Fruit fly (Drosophila melanogaster) whole organism, pupa: ENCODE data around the gene kat80.

Source experiments
- CG10348 ChIP-seq: fragments of 200-800 bp; sonication (Bioruptor generic); IDR thresholded peaks from 2 replicates; pipeline ENCODE4 v1.3.6; 2022; ENCODE audit warnings: missing biosample characterization, missing genetic modification characterization
- CG12605 ChIP-seq: fragments of 200-800 bp; sonication (Bioruptor generic); IDR thresholded peaks from 2 replicates; pipeline ENCODE4 v1.3.6; 2022; ENCODE audit warnings: missing biosample characterization, missing genetic modification characterization
- CG13204 ChIP-seq: fragments of 200-800 bp; sonication (Bioruptor generic); optimal IDR thresholded peaks from 2 replicates; lab custom pipeline; 2018; ENCODE audit warnings: missing biosample characterization, mild to moderate bottlenecking, missing genetic modification characterization, moderate library complexity
- CG14655 ChIP-seq: fragments of 200-800 bp; sonication (Bioruptor generic); optimal IDR thresholded peaks from 3 replicates; lab custom pipeline; 2017; ENCODE audit warnings: mild to moderate bottlenecking, missing biosample characterization, missing genetic modification reagents, missing genetic modification characterization
- CG15710 ChIP-seq: fragments of 200-800 bp; sonication (Bioruptor generic); optimal IDR thresholded peaks from 2 replicates; lab custom pipeline; 2018; ENCODE audit warnings: missing biosample characterization, mild to moderate bottlenecking, missing genetic modification characterization, moderate library complexity
- CG17806 ChIP-seq: fragments of 200-800 bp; sonication (Bioruptor generic); optimal IDR thresholded peaks from 2 replicates; lab custom pipeline; 2018; ENCODE audit warnings: missing biosample characterization, mild to moderate bottlenecking, missing genetic modification characterization, moderate library complexity
- CG32121 ChIP-seq: fragments of 200-800 bp; sonication (Bioruptor generic); IDR thresholded peaks from 2 replicates; pipeline ENCODE4 v1.3.6; 2022; ENCODE audit warnings: missing biosample characterization, missing genetic modification characterization
- CG34367 ChIP-seq: fragments of 200-800 bp; sonication (Bioruptor generic); optimal IDR thresholded peaks from 2 replicates; lab custom pipeline; 2018; ENCODE audit warnings: missing biosample characterization, mild to moderate bottlenecking, missing genetic modification characterization
- CG4496 ChIP-seq: fragments of 200-800 bp; sonication (Bioruptor generic); IDR thresholded peaks from 3 replicates; pipeline ENCODE4 v1.3.6; 2022; ENCODE audit warnings: missing biosample characterization, missing genetic modification characterization
- CG8159 ChIP-seq: fragments of 200-800 bp; sonication (Bioruptor generic); optimal IDR thresholded peaks from 3 replicates; lab custom pipeline; 2018; ENCODE audit warnings: missing biosample characterization, mild to moderate bottlenecking, missing genetic modification characterization, moderate library complexity
- CG8301 ChIP-seq: fragments of 200-800 bp; sonication (Bioruptor generic); optimal IDR thresholded peaks from 2 replicates; lab custom pipeline; 2018; ENCODE audit warnings: missing biosample characterization, mild to moderate bottlenecking, missing genetic modification characterization
- CG9948 ChIP-seq: fragments of 200-800 bp; sonication (Bioruptor generic); optimal IDR thresholded peaks from 2 replicates; lab custom pipeline; 2018; ENCODE audit warnings: missing biosample characterization, mild to moderate bottlenecking, missing genetic modification characterization, moderate library complexity
- D1 ChIP-seq: fragments of 200-800 bp; sonication (Bioruptor generic); optimal IDR thresholded peaks from 2 replicates; lab custom pipeline; 2018; ENCODE audit warnings: missing biosample characterization, mild to moderate bottlenecking, missing genetic modification characterization, moderate library complexity
- EcR ChIP-seq: fragments of 200-800 bp; sonication (Bioruptor generic); optimal IDR thresholded peaks from 3 replicates; lab custom pipeline; 2019; ENCODE audit warnings: missing biosample characterization, missing genetic modification characterization, mild to moderate bottlenecking, moderate library complexity, missing genetic modification reagents
- Ets98B ChIP-seq: fragments of 200-800 bp; sonication (Bioruptor generic); IDR thresholded peaks from 2 replicates; pipeline ENCODE4 v1.3.6; 2022; ENCODE audit warnings: missing biosample characterization, missing genetic modification characterization
- Pif1A ChIP-seq: fragments of 200-800 bp; sonication (Bioruptor generic); optimal IDR thresholded peaks from 3 replicates; lab custom pipeline; 2016; ENCODE audit warnings: missing biosample characterization, missing genetic modification characterization
- Pif1B ChIP-seq: fragments of 200-800 bp; sonication (Bioruptor generic); optimal IDR thresholded peaks from 3 replicates; lab custom pipeline; 2016; ENCODE audit warnings: missing biosample characterization, missing genetic modification characterization
- Snoo ChIP-seq: fragments of 200-800 bp; sonication (Bioruptor generic); optimal IDR thresholded peaks from 3 replicates; lab custom pipeline; 2017; ENCODE audit warnings: missing biosample characterization, mild to moderate bottlenecking, missing genetic modification characterization, inconsistent platforms
- fd96Ca ChIP-seq: fragments of 200-800 bp; sonication (Bioruptor generic); IDR thresholded peaks from 3 replicates; pipeline ENCODE4 v1.3.6; 2022; ENCODE audit warnings: missing biosample characterization, missing genetic modification characterization
- gl ChIP-seq: fragments of 200-800 bp; sonication (Bioruptor generic); optimal IDR thresholded peaks from 2 replicates; lab custom pipeline; 2018; ENCODE audit warnings: missing biosample characterization, mild to moderate bottlenecking, missing genetic modification characterization
- rn ChIP-seq: fragments of 200-800 bp; sonication (Bioruptor generic); IDR thresholded peaks from 2 replicates; pipeline ENCODE4 v1.3.6; 2022; ENCODE audit warnings: missing biosample characterization, missing genetic modification characterization

Gene kat80

DNA sequence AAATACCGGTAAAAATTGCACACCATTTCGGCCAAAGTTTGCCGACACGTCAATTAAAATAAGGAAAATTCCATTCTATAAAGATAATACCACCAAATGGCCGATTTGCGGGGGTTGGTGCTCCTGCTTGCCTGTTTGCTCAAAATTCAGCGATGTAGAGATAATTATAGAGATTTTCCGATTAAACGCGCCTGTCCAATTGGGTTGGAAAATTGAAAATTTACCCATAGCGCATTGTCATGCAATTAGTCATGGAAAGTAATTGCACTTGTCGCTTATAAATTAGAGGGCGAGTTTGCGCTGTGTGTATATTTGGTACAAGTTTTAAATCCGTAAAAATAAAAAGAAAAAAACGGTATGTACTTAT lies 43.6 kb upstream of the kat80 start:
- no peak for TF ChIP-seq Snoo (tag; lab: Kevin White, UChicago)
- TF ChIP-seq CG34367 (tag; lab: Kevin White, UChicago): no peak
- no peak for TF ChIP-seq D1 (tag; lab: Kevin White, UChicago)

DNA sequence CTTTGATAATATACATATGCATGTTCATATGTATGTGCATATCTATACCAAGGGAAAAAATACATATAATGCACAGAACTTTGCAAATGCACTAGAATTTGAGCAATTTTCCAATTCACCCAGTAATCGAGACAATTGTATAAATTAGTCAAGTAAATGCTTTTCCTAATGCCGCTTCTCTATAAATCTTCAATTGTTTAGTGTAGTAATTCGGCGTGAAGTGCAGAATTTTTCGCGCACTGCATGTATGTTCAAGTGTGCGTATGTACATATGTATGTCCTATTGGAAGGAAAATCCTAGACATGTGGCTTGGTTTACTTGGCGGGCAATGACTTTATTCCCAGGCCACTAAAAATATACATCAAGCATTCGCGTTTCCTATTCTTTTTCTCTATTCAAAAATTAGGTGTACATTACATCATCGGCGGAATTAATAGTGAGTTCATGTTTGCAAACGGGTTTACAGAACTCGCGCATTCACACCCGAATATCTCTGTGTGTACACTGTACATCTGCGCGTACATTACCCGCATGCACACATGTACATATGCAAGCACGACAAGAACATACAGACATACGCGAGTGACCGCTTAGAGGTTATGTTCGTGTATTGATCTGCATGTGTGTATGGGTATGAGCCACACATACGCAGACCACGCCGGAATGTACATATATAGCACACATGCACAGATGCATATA lies 43.0 kb upstream of the kat80 start:
- peak; percentile 79 for TF ChIP-seq CG9948 (tag; lab: Kevin White, UChicago)
- peak; percentile 87 for TF ChIP-seq CG4496 (GFP tag; lab: Robert Waterston, UW)
- TF ChIP-seq CG12605: peak; percentile 68
- peak; percentile 39 for TF ChIP-seq Snoo (tag; lab: Kevin White, UChicago)
- peak; percentile 77 for TF ChIP-seq CG17806
- TF ChIP-seq CG8301: peak; percentile 76
- TF ChIP-seq Ets98B (GFP tag; lab: Robert Waterston, UW): peak; percentile 73
- peak; percentile 83 for TF ChIP-seq fd96Ca (GFP tag; lab: Robert Waterston, UW)
- peak; percentile 68 for TF ChIP-seq CG15710 (tag; lab: Kevin White, UChicago)
- TF ChIP-seq Pif1B (GFP tag; lab: Kevin White, UChicago): peak; percentile 86
- TF ChIP-seq rn (GFP tag; lab: Robert Waterston, UW): peak; percentile 64
- no peak for TF ChIP-seq CG10348 (GFP tag; lab: Robert Waterston, UW)
- TF ChIP-seq CG32121 (GFP tag; lab: Robert Waterston, UW): peak; percentile 48; the same call in 1 of the 2 replicates
- peak; percentile 82 for TF ChIP-seq Pif1A (GFP tag; lab: Kevin White, UChicago)
- peak; percentile 71 for TF ChIP-seq CG34367 (tag; lab: Kevin White, UChicago)
- TF ChIP-seq D1 (tag; lab: Kevin White, UChicago): no peak
- no peak for TF ChIP-seq CG14655
- TF ChIP-seq CG8159 (tag; lab: Kevin White, UChicago): peak; percentile 76
- TF ChIP-seq gl (tag; lab: Kevin White, UChicago): no peak
- no peak for TF ChIP-seq CG13204 (GFP tag; lab: Kevin White, UChicago)
- peak; percentile 94 for TF ChIP-seq EcR (GFP tag; lab: Kevin White, UChicago)

DNA sequence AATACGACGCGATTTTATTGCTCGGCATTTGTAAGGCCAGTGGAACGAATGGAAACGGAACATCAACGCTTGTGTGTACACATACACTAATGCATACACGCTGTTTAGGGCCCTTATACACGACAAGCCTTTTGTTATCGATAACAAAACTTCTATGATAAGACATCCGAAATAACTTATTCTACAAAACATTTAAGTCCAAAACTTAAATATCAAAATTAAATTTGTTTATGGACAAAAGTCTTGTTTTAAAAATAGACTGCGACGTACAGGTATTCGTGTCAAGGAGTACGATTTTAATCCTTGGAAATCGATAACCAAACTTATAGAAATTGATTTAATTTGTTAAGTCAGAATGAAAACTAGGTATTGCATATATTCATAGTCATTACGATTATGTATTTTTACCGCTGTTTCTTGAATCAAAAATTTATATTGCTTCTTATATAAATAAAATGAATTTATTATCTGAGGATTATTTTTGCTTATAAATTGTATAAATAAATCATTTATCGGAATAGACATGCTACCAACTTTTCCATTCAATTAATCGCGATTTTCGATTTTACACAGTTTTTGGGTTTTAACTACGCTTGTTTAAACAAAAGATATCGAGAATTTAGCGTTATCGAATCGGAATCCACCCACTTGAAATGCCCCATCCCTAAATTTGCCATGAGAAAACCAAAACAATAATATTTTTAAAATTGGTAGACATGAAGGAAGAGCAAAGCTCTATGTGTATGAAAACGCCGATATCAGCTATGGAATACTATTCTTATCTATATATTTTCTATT lies 37.3 kb upstream of the kat80 start, which contains the start of the genes CG9915 and SWIP:
Gene CG9915 (minus strand): TSS at position 61 of the 798 bp plus-strand sequence.
Gene SWIP (plus strand): TSS at position 632 of the 798 bp plus-strand sequence.
- TF ChIP-seq CG34367 (tag; lab: Kevin White, UChicago) (no peak), CG4496 (GFP tag; lab: Robert Waterston, UW) (0 out of 3 replicates have a peak, but pooled peaks have one; percentile 18), CG15710 (tag; lab: Kevin White, UChicago) (peak; percentile 3)

DNA sequence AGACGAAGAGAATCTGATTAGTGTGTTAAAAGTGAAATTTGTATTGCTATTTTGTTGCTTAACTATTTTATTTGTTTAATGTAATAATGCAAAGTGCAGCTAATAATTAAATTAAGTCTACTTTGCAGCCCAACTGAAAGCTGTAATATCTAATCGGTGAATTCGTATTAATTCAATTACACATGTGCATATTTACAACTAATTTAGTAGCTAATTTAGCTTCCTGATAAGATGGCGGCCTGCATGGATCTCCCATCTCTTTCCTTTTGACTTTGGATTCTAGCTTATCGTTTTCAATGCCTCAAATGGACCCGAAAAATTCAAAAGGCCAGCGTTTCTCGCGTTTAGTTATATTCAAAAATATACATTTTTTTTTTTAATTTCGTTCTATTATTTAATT lies 33.8 kb upstream of the kat80 start:
- no peak for TF ChIP-seq CG15710 (tag; lab: Kevin White, UChicago)
- no peak for TF ChIP-seq Ets98B (GFP tag; lab: Robert Waterston, UW)
- no peak for TF ChIP-seq CG17806
- TF ChIP-seq fd96Ca (GFP tag; lab: Robert Waterston, UW): no peak
- TF ChIP-seq CG9948 (tag; lab: Kevin White, UChicago): no peak
- TF ChIP-seq rn (GFP tag; lab: Robert Waterston, UW): no peak
- TF ChIP-seq CG32121 (GFP tag; lab: Robert Waterston, UW): no peak
- no peak for TF ChIP-seq gl (tag; lab: Kevin White, UChicago)
- no peak for TF ChIP-seq CG10348 (GFP tag; lab: Robert Waterston, UW)
- TF ChIP-seq CG34367 (tag; lab: Kevin White, UChicago): no peak
- TF ChIP-seq EcR (GFP tag; lab: Kevin White, UChicago): no peak
- no peak for TF ChIP-seq CG8301
- no peak for TF ChIP-seq CG4496 (GFP tag; lab: Robert Waterston, UW)
- TF ChIP-seq CG14655: no peak

DNA sequence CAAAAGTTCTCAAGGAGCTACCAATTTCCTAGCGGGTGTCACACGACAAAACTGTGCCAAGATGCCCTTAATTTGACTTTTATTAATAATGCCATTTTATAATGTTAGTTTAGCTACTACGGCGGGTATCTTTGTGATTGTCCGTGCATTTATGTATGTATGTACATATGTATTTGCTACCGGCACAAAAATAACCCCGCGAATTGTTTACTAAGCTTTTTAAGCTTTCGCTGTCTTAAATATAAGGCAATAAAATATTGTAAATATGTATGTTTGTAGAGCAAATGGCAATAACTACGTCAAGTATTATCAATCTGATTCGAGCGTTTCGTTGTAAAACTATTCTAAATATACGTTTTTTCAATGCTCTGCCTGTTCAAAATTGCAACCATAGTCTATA lies 33.0 kb upstream of the kat80 start:
- TF ChIP-seq CG34367 (tag; lab: Kevin White, UChicago) (no peak), gl (tag; lab: Kevin White, UChicago) (no peak), CG8159 (tag; lab: Kevin White, UChicago) (no peak), CG17806 (no peak), CG32121 (GFP tag; lab: Robert Waterston, UW) (no peak), CG14655 (no peak), CG10348 (GFP tag; lab: Robert Waterston, UW) (no peak), CG13204 (GFP tag; lab: Kevin White, UChicago) (no peak)

DNA sequence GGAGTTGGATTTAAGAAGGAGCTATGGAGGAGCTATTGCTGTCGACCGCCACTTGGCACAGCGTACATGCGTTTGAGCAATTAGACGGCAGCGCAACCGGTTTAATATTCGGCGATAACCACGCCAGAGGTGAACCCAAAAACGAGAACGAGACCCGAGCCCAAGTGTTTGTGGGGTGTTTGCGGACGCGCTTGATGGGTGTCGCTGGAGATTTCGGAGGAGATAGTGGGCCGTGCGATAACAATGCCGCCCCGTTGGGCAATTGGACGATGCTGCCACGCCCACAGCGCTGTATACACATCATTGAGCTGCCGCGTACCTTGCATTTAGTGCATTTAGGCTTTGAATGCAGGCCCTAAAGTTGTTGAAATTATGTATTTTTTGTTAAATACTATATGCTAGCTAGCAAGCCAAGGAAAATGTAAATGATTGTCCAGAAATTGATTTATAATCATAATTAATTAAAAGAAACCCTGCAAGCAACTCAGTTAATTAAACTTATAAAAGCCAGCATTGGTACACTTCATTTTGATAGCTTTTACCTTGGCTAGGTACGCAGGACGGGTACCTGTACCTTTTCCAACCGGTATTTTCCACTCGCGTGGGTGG lies 32.4 kb upstream of the kat80 start, which contains the start of gene Had1:
Gene Had1 (minus strand): TSS at position 358 of the 609 bp plus-strand sequence.
- TF ChIP-seq CG9948 (tag; lab: Kevin White, UChicago) (no peak), CG4496 (GFP tag; lab: Robert Waterston, UW) (0 out of 3 replicates have a peak, but pooled peaks have one; percentile 7)
